Worm (Caenorhabditis elegans): Measurements from ENCODE around the gene Y51H4A.1.

DNA sequence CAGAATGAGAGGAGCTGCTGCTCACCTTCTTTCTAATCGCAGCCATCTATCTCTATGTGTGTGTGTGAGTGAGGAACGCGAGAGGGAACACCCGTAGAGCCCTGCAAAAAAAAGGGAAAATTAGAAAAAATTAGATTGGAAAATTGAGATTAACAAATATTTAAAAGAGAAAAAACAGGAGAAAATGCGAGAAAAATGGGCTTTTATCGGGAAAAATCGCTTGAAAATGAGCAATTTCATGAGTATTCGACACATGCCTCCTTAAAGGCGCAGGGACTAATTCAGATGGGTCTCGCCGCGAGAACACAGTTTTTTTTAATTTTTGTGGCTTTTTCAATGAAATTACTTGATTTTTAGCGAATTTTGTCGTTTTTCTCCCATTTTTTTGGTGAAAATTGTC is 11.8 kb upstream of the Y51H4A.1 start, which contains the start of gene rho-1:
- TF ChIP-seq skn-1 (tag; optimal IDR thresholded peaks at IDR 0.05), result no peak
- no peak for TF ChIP-seq F44E2.7 (GFP tag; IDR thresholded peaks at IDR 0.05)
- no peak for TF ChIP-seq jun-1 (tag; optimal IDR thresholded peaks at IDR 0.05)
- TF ChIP-seq nhr-237 (tag; optimal IDR thresholded peaks at IDR 0.05), result no peak
- TF ChIP-seq nhr-11 (tag; optimal IDR thresholded peaks at IDR 0.05), result no peak
- TF ChIP-seq unc-39 (tag; optimal IDR thresholded peaks at IDR 0.05), result no peak
- no peak for TF ChIP-seq egl-27 (tag; optimal IDR thresholded peaks at IDR 0.05)

Measured in whole organism, L4 larva.